Fruit fly (Drosophila melanogaster) whole organism, prepupa: Measurements from ENCODE around the gene CG14089.

Experiments used
- Blimp-1 ChIP-seq: fragments of 200-800 bp; sonication (Bioruptor generic); optimal IDR thresholded peaks from 3 replicates; lab custom pipeline; 2017; ENCODE audit warnings: missing biosample characterization, missing genetic modification characterization, mild to moderate bottlenecking, moderate library complexity, missing genetic modification reagents
- CG10669 ChIP-seq: fragments of 200-800 bp; sonication (Bioruptor generic); optimal IDR thresholded peaks from 3 replicates; lab custom pipeline; 2018; ENCODE audit warnings: missing biosample characterization, mild to moderate bottlenecking, missing genetic modification characterization, moderate library complexity
- CG11294 ChIP-seq: fragments of 200-800 bp; sonication (Bioruptor generic); IDR thresholded peaks from 2 replicates; pipeline ENCODE4 v1.3.6; 2022; ENCODE audit warnings: missing biosample characterization, missing genetic modification characterization
- CG11762 ChIP-seq: fragments of 200-800 bp; sonication (Bioruptor generic); optimal IDR thresholded peaks from 3 replicates; lab custom pipeline; 2016; ENCODE audit warnings: missing biosample characterization, missing genetic modification characterization; ENCODE audit not compliant: insufficient read depth
- CG15336 ChIP-seq: fragments of 200-800 bp; sonication (Bioruptor generic); IDR thresholded peaks from 2 replicates; pipeline ENCODE4 v1.3.6; 2022; ENCODE audit warnings: missing biosample characterization, missing genetic modification characterization
- CG16779 ChIP-seq: fragments of 200-800 bp; sonication (Bioruptor generic); optimal IDR thresholded peaks from 3 replicates; lab custom pipeline; 2017; ENCODE audit warnings: missing biosample characterization, mild to moderate bottlenecking, missing genetic modification characterization
- CG31627 ChIP-seq: fragments of 200-800 bp; sonication (Bioruptor generic); optimal IDR thresholded peaks from 3 replicates; lab custom pipeline; 2016; ENCODE audit warnings: missing biosample characterization, missing genetic modification characterization
- CG32006 ChIP-seq: fragments of 200-800 bp; sonication (Bioruptor generic); optimal IDR thresholded peaks from 3 replicates; lab custom pipeline; 2017; ENCODE audit warnings: missing biosample characterization, mild to moderate bottlenecking, missing genetic modification characterization
- CG34406 ChIP-seq: fragments of 200-800 bp; sonication (Bioruptor generic); optimal IDR thresholded peaks from 3 replicates; lab custom pipeline; 2016; ENCODE audit warnings: missing biosample characterization, missing genetic modification characterization
- CG3919 ChIP-seq: fragments of 200-800 bp; sonication (Bioruptor generic); optimal IDR thresholded peaks from 3 replicates; lab custom pipeline; 2016; ENCODE audit warnings: missing biosample characterization, missing genetic modification characterization
- CG6163 ChIP-seq: fragments of 200-800 bp; sonication (Bioruptor generic); IDR thresholded peaks from 3 replicates; pipeline ENCODE4 v1.3.6; 2022; ENCODE audit warnings: missing biosample characterization, missing genetic modification characterization
- CG6276 ChIP-seq: fragments of 200-800 bp; sonication (Bioruptor generic); optimal IDR thresholded peaks from 2 replicates; lab custom pipeline; 2017; ENCODE audit warnings: missing biosample characterization, mild to moderate bottlenecking, missing genetic modification characterization
- CG6792 ChIP-seq: fragments of 200-800 bp; sonication (Bioruptor generic); optimal IDR thresholded peaks from 3 replicates; lab custom pipeline; 2016; ENCODE audit warnings: missing biosample characterization, missing genetic modification characterization
- CG6854 ChIP-seq: fragments of 200-800 bp; sonication (Bioruptor generic); optimal IDR thresholded peaks from 2 replicates; lab custom pipeline; 2017; ENCODE audit warnings: missing biosample characterization, mild to moderate bottlenecking, missing genetic modification characterization
- CG7368 ChIP-seq: fragments of 200-800 bp; sonication (Bioruptor generic); optimal IDR thresholded peaks from 3 replicates; lab custom pipeline; 2016; ENCODE audit warnings: missing biosample characterization, missing genetic modification characterization
- CG8119 ChIP-seq: fragments of 200-800 bp; sonication (Bioruptor generic); IDR thresholded peaks from 3 replicates; pipeline ENCODE4 v1.3.6; 2022; ENCODE audit warnings: missing biosample characterization, missing genetic modification characterization
- CG8319 ChIP-seq: fragments of 200-800 bp; sonication (Bioruptor generic); optimal IDR thresholded peaks from 3 replicates; lab custom pipeline; 2016; ENCODE audit warnings: missing biosample characterization, missing genetic modification characterization
- Eip78C ChIP-seq: fragments of 200-800 bp; sonication (Bioruptor generic); peaks from one replicate; lab custom pipeline; 2016; ENCODE audit warnings: missing biosample characterization, missing genetic modification characterization
- Eip93F ChIP-seq: fragments of 200-800 bp; sonication (Bioruptor generic); optimal IDR thresholded peaks from 2 replicates; lab custom pipeline; 2016; ENCODE audit warnings: missing biosample characterization, mild to moderate bottlenecking, missing genetic modification characterization
- Ets21C ChIP-seq: fragments of 200-800 bp; sonication (Bioruptor generic); optimal IDR thresholded peaks from 3 replicates; lab custom pipeline; 2016; ENCODE audit warnings: missing biosample characterization, missing genetic modification characterization
- Ets96B ChIP-seq: fragments of 200-800 bp; optimal IDR thresholded peaks from 2 replicates; lab custom pipeline; 2019; ENCODE audit warnings: missing biosample characterization, mild to moderate bottlenecking, missing genetic modification characterization, moderate library complexity
- Gug ChIP-seq: fragments of 200-800 bp; sonication (Bioruptor generic); IDR thresholded peaks from 2 replicates; pipeline ENCODE4 v1.3.6; 2022; ENCODE audit warnings: missing biosample characterization, missing genetic modification characterization
- Hr38 ChIP-seq: sonication (Bioruptor generic); optimal IDR thresholded peaks from 2 replicates; lab custom pipeline; 2016; ENCODE audit warnings: missing biosample characterization, missing genetic modification characterization
- Hr39 ChIP-seq: fragments of 200-800 bp; sonication (Bioruptor generic); optimal IDR thresholded peaks from 2 replicates; lab custom pipeline; 2016; ENCODE audit warnings: missing biosample characterization, missing genetic modification characterization
- Hr4 ChIP-seq: fragments of 200-800 bp; sonication (Bioruptor generic); optimal IDR thresholded peaks from 3 replicates; lab custom pipeline; 2016; ENCODE audit warnings: missing biosample characterization, missing genetic modification characterization
- Met ChIP-seq: fragments of 200-800 bp; sonication (Bioruptor generic); optimal IDR thresholded peaks from 3 replicates; lab custom pipeline; 2016; ENCODE audit warnings: missing biosample characterization, missing genetic modification characterization
- OdsH ChIP-seq: fragments of 200-800 bp; sonication (Bioruptor generic); optimal IDR thresholded peaks from 3 replicates; lab custom pipeline; 2016; ENCODE audit warnings: missing biosample characterization, missing genetic modification characterization
- Sox102F ChIP-seq: fragments of 200-800 bp; sonication (Bioruptor generic); optimal IDR thresholded peaks from 2 replicates; lab custom pipeline; 2016; ENCODE audit warnings: missing biosample characterization, mild to moderate bottlenecking, missing genetic modification characterization
- Sox14 ChIP-seq: fragments of 200-800 bp; sonication (Bioruptor generic); optimal IDR thresholded peaks from 3 replicates; lab custom pipeline; 2016; ENCODE audit warnings: missing biosample characterization, missing genetic modification characterization
- acj6 ChIP-seq: fragments of 200-800 bp; sonication (Bioruptor generic); optimal IDR thresholded peaks from 3 replicates; lab custom pipeline; 2016; ENCODE audit warnings: missing biosample characterization, missing genetic modification characterization
- cyc ChIP-seq: fragments of 200-800 bp; sonication (Bioruptor generic); optimal IDR thresholded peaks from 3 replicates; lab custom pipeline; 2016; ENCODE audit warnings: missing biosample characterization, missing genetic modification characterization
- dsx ChIP-seq: fragments of 200-800 bp; optimal IDR thresholded peaks from 3 replicates; lab custom pipeline; 2019; ENCODE audit warnings: missing biosample characterization, mild to moderate bottlenecking, missing genetic modification characterization, moderate library complexity; ENCODE audit not compliant: poor library complexity, severe bottlenecking
- eg ChIP-seq: fragments of 200-800 bp; sonication (Bioruptor generic); IDR thresholded peaks from 3 replicates; pipeline ENCODE4 v1.3.6; 2022; ENCODE audit warnings: missing biosample characterization, missing genetic modification characterization
- esn ChIP-seq: fragments of 200-800 bp; sonication (Bioruptor generic); optimal IDR thresholded peaks from 2 replicates; lab custom pipeline; 2016; ENCODE audit warnings: missing biosample characterization, mild to moderate bottlenecking, missing genetic modification characterization, moderate library complexity
- fd59A ChIP-seq: fragments of 200-800 bp; sonication (Bioruptor generic); optimal IDR thresholded peaks from 2 replicates; lab custom pipeline; 2017; ENCODE audit warnings: missing biosample characterization, mild to moderate bottlenecking, missing genetic modification characterization, missing genetic modification reagents
- fd85E ChIP-seq: fragments of 200-800 bp; sonication (Bioruptor generic); optimal IDR thresholded peaks from 3 replicates; lab custom pipeline; 2016; ENCODE audit warnings: missing biosample characterization, missing genetic modification characterization
- lz ChIP-seq: fragments of 200-800 bp; sonication (Bioruptor generic); optimal IDR thresholded peaks from 3 replicates; lab custom pipeline; 2016; ENCODE audit warnings: missing biosample characterization, missing genetic modification characterization
- pdm3 ChIP-seq: fragments of 200-800 bp; sonication (Bioruptor generic); optimal IDR thresholded peaks from 3 replicates; lab custom pipeline; 2016; ENCODE audit warnings: missing biosample characterization, missing genetic modification characterization
- spab ChIP-seq: fragments of 200-800 bp; sonication (Bioruptor generic); optimal IDR thresholded peaks from 2 replicates; lab custom pipeline; 2017; ENCODE audit warnings: missing biosample characterization, mild to moderate bottlenecking, missing genetic modification characterization, missing genetic modification reagents
- svp ChIP-seq: fragments of 200-800 bp; sonication (Bioruptor generic); peaks from one replicate; lab custom pipeline; 2016; ENCODE audit warnings: missing biosample characterization, missing genetic modification characterization
- topi ChIP-seq: fragments of 200-800 bp; sonication (Bioruptor generic); optimal IDR thresholded peaks from 3 replicates; lab custom pipeline; 2016; ENCODE audit warnings: missing biosample characterization, missing genetic modification characterization

CG14089 gene

dm6 chr3L:19294613-19295299, 14.2 kb upstream of the CG14089 start (continued):
- TF ChIP-seq CG11762 (GFP tag; lab: Kevin White, UChicago), result no peak
- no peak for TF ChIP-seq esn (GFP tag; lab: Kevin White, UChicago)
- no peak for TF ChIP-seq Hr39 (GFP tag; lab: Kevin White, UChicago)
- TF ChIP-seq OdsH, result no peak
- no peak for TF ChIP-seq cyc (GFP tag; lab: Kevin White, UChicago)
- no peak for TF ChIP-seq pdm3
- no peak for TF ChIP-seq CG32006 (GFP tag; lab: Kevin White, UChicago)
- no peak for TF ChIP-seq Hr38 (GFP tag; lab: Kevin White, UChicago)

- TF ChIP-seq topi (GFP tag; lab: Kevin White, UChicago) (peak; percentile 14), CG11294 (GFP tag; lab: Robert Waterston, UW) (no peak), eg (GFP tag; lab: Robert Waterston, UW) (no peak), CG6792 (GFP tag; lab: Kevin White, UChicago) (no peak), CG31627 (GFP tag; lab: Kevin White, UChicago) (peak; percentile 51), Ets21C (GFP tag; lab: Kevin White, UChicago) (no peak), lz (peak; percentile 31), CG16779 (tag; lab: Kevin White, UChicago) (no peak), Hr4 (GFP tag; lab: Kevin White, UChicago) (no peak), Ets96B (no peak)
- TF ChIP-seq, all 60 proteins: peak for 3
These were observed 13.6 kb upstream of the CG14089 start, which contains the start of gene fal for dm6 chr3L:19294235-19294612. Gene fal, plus strand, starts transcription at chr3L:19294564.

dm6 chr3L:19293178-19293741, 12.7 kb upstream of the CG14089 start:
- TF ChIP-seq Eip78C (peak; percentile 59), CG15336 (GFP tag; lab: Robert Waterston, UW) (peak; percentile 37; the same call in 1 of the 2 replicates), CG3919 (GFP tag; lab: Kevin White, UChicago) (no peak), CG6854 (GFP tag; lab: Kevin White, UChicago) (peak; percentile 26), eg (GFP tag; lab: Robert Waterston, UW) (peak; percentile 39; the same call in 1 of the 3 replicates), CG8319 (GFP tag; lab: Kevin White, UChicago) (no peak), CG6163 (GFP tag; lab: Robert Waterston, UW) (peak; percentile 21; the same call in 1 of the 3 replicates), CG6276 (GFP tag; lab: Kevin White, UChicago) (no peak), esn (GFP tag; lab: Kevin White, UChicago) (no peak), Blimp-1 (peak; percentile 95), CG32006 (GFP tag; lab: Kevin White, UChicago) (peak; percentile 6), CG8119 (GFP tag; lab: Robert Waterston, UW) (peak; percentile 25; the same call in 1 of the 3 replicates), svp (GFP tag; lab: Kevin White, UChicago) (peak; percentile 31), CG11294 (GFP tag; lab: Robert Waterston, UW) (no peak; the same call in 1 of the 2 replicates), Eip93F (GFP tag; lab: Kevin White, UChicago) (no peak)

dm6 chr3L:19292440-19293175, 12.0 kb upstream of the CG14089 start, which contains the start of gene Gbs-76A:
Gene Gbs-76A, minus strand, starts transcription at chr3L:19292766.
- TF ChIP-seq Met (GFP tag; lab: Kevin White, UChicago) (peak; percentile 73), Eip93F (GFP tag; lab: Kevin White, UChicago) (no peak), Sox102F (GFP tag; lab: Kevin White, UChicago) (peak; percentile 52), CG6276 (GFP tag; lab: Kevin White, UChicago) (peak; percentile 94), Gug (GFP tag; lab: Robert Waterston, UW) (peak; percentile 79), Sox14 (GFP tag; lab: Kevin White, UChicago) (peak; percentile 72), fd59A (GFP tag; lab: Kevin White, UChicago) (peak; percentile 69), lz (peak; percentile 53), CG11762 (GFP tag; lab: Kevin White, UChicago) (peak; percentile 83), OdsH (peak; percentile 81), dsx (GFP tag; lab: Kevin White, UChicago) (peak; percentile 88), Blimp-1 (peak; percentile 45), fd85E (GFP tag; lab: Kevin White, UChicago) (peak; percentile 52), svp (GFP tag; lab: Kevin White, UChicago) (peak; percentile 85), acj6 (peak; percentile 83), CG10669 (GFP tag; lab: Kevin White, UChicago) (peak; percentile 80), spab (peak; percentile 92), CG7368 (peak; percentile 68), CG6163 (GFP tag; lab: Robert Waterston, UW) (peak; percentile 90), CG32006 (GFP tag; lab: Kevin White, UChicago) (peak; percentile 94), Ets21C (GFP tag; lab: Kevin White, UChicago) (peak; percentile 30), CG34406 (GFP tag; lab: Kevin White, UChicago) (peak; percentile 84), esn (GFP tag; lab: Kevin White, UChicago) (peak; percentile 83)
